Worm (Caenorhabditis elegans) whole organism, late embryonic: ENCODE data around the gene Y54G2A.19.

ENCODE experiments used
- Y22D7AL.16 ChIP-seq: sonication (generic microtip); optimal IDR thresholded peaks from 2 replicates; lab custom pipeline; 2016; ENCODE audit warnings: missing genetic modification characterization, missing compliant biosample characterization
- ama-1 ChIP-seq: fragments of 150-350 bp; optimal IDR thresholded peaks from 2 replicates; lab custom pipeline; 2014
- ceh-22 ChIP-seq: sonication (generic microtip); optimal IDR thresholded peaks from 2 replicates; lab custom pipeline; 2017; ENCODE audit warnings: missing biosample characterization, missing genetic modification characterization
- ceh-9 ChIP-seq: sonication (generic microtip); optimal IDR thresholded peaks from 2 replicates; lab custom pipeline; 2016; ENCODE audit warnings: mild to moderate bottlenecking, missing genetic modification characterization, inconsistent platforms, missing compliant biosample characterization
- fkh-10 ChIP-seq: fragments of 150-350 bp; optimal IDR thresholded peaks from 2 replicates; lab custom pipeline; 2014; ENCODE audit warnings: missing biosample characterization, missing genetic modification reagents, missing genetic modification characterization
- hlh-13 ChIP-seq: fragments of 200-800 bp; sonication (Bioruptor generic); optimal IDR thresholded peaks from 2 replicates; lab custom pipeline; 2018; ENCODE audit warnings: mild to moderate bottlenecking, missing genetic modification characterization, missing compliant biosample characterization
- hlh-6 ChIP-seq: sonication (generic microtip); optimal IDR thresholded peaks from 2 replicates; lab custom pipeline; 2016; ENCODE audit warnings: missing genotype, missing genetic modification characterization, missing compliant biosample characterization
- lin-11 ChIP-seq: fragments of 200-800 bp; sonication (Bioruptor generic); optimal IDR thresholded peaks from 2 replicates; lab custom pipeline; 2018; ENCODE audit warnings: mild to moderate bottlenecking, missing genetic modification characterization, missing compliant biosample characterization
- madf-2 ChIP-seq: sonication (generic microtip); optimal IDR thresholded peaks from 2 replicates; lab custom pipeline; 2017; ENCODE audit warnings: missing genetic modification characterization, missing compliant biosample characterization
- nhr-11 ChIP-seq: fragments of 150-350 bp; optimal IDR thresholded peaks from 2 replicates; lab custom pipeline; 2014; ENCODE audit warnings: missing biosample characterization, missing genetic modification characterization
- pha-4 ChIP-seq: fragments of 150-350 bp; optimal IDR thresholded peaks from 2 replicates; lab custom pipeline; 2018; ENCODE audit warnings: missing biosample characterization, missing genetic modification reagents, missing genetic modification characterization
- rnt-1 ChIP-seq: sonication (generic microtip); optimal IDR thresholded peaks from 2 replicates; lab custom pipeline; 2016; ENCODE audit warnings: missing genetic modification characterization, missing compliant biosample characterization
- tbx-2 ChIP-seq: sonication (generic microtip); optimal IDR thresholded peaks from 2 replicates; lab custom pipeline; 2016; ENCODE audit warnings: missing genetic modification characterization, missing compliant biosample characterization
- ztf-16 ChIP-seq: sonication (generic microtip); optimal IDR thresholded peaks from 2 replicates; lab custom pipeline; 2017; ENCODE audit warnings: missing genetic modification characterization, missing compliant biosample characterization

- TF ChIP-seq ama-1, result no peak
- no peak for TF ChIP-seq ceh-9
- TF ChIP-seq pha-4, result no peak
- TF ChIP-seq hlh-6, result no peak
- no peak for TF ChIP-seq tbx-2
- no peak for TF ChIP-seq lin-11
- no peak for TF ChIP-seq Y22D7AL.16 (tag; lab: Kevin White, UChicago)
- no peak for TF ChIP-seq ztf-16 (tag; lab: Kevin White, UChicago)
- no peak for TF ChIP-seq fkh-10 (GFP tag; lab: Kevin White, UChicago)
- TF ChIP-seq nhr-11, result no peak
- TF ChIP-seq ceh-22 (tag; lab: Kevin White, UChicago), result no peak
- TF ChIP-seq madf-2 (tag; lab: Kevin White, UChicago), result no peak
- no peak for TF ChIP-seq hlh-13 (GFP tag; lab: Kevin White, UChicago)
- no peak for TF ChIP-seq rnt-1
Measured at ce11 chrIV:2914545-2914944, 20.0 kb upstream of the Y54G2A.19 start.
